Worm (Caenorhabditis elegans) whole organism, mixed stage, embryonic: Measurements from ENCODE around the gene C34C12.7.

Source experiments
- ceh-39 ChIP-seq: fragments of 150-350 bp; optimal IDR thresholded peaks from 2 replicates; lab custom pipeline; 2014; ENCODE audit warnings: missing biosample characterization, missing genetic modification characterization
- lsy-2 ChIP-seq: fragments of 150-350 bp; optimal IDR thresholded peaks from 2 replicates; lab custom pipeline; 2014; ENCODE audit warnings: missing biosample characterization, missing genetic modification characterization
- mep-1 ChIP-seq: fragments of 150-350 bp; optimal IDR thresholded peaks from 2 replicates; lab custom pipeline; 2017; ENCODE audit warnings: missing biosample characterization, missing genetic modification reagents, missing genetic modification characterization, inconsistent platforms
- nhr-28 ChIP-seq: fragments of 150-350 bp; optimal IDR thresholded peaks from 2 replicates; lab custom pipeline; 2014; ENCODE audit warnings: missing biosample characterization, missing genetic modification characterization
- sptf-1 ChIP-seq: sonication (generic microtip); optimal IDR thresholded peaks from 2 replicates; lab custom pipeline; 2017; ENCODE audit warnings: mild to moderate bottlenecking, missing genetic modification characterization, moderate library complexity, missing compliant biosample characterization
- ztf-11 ChIP-seq: fragments of 150-350 bp; optimal IDR thresholded peaks from 2 replicates; lab custom pipeline; 2014; ENCODE audit warnings: missing biosample characterization, missing genetic modification characterization

- TF ChIP-seq ceh-39 (tag; lab: Kevin White, UChicago): no peak
- no peak for TF ChIP-seq mep-1
- TF ChIP-seq sptf-1 (tag; lab: Kevin White, UChicago): no peak
- no peak for TF ChIP-seq nhr-28 (tag; lab: Kevin White, UChicago)
- no peak for TF ChIP-seq ztf-11 (tag; lab: Kevin White, UChicago)
- no peak for TF ChIP-seq lsy-2 (tag; lab: Kevin White, UChicago)
These were observed 9.2 kb downstream of the C34C12.7 start for ce11 chrIII:3478795-3479398.
